Worm (Caenorhabditis elegans) whole organism, young adult: ENCODE data around the gene F54B11.9.
A peak's percentile ranks its signal among the peaks of the same experiment; 100 is the strongest.

ENCODE experiments used
- B0336.3 ChIP-seq: fragments of 200-800 bp; sonication (Bioruptor generic); IDR thresholded peaks from 2 replicates; pipeline ENCODE4 v1.3.6; 2022; ENCODE audit warnings: missing genetic modification characterization, missing compliant biosample characterization
- C17E4.6 ChIP-seq: fragments of 200-800 bp; sonication (Bioruptor generic); IDR thresholded peaks from 2 replicates; pipeline ENCODE4 v1.3.6; 2022; ENCODE audit warnings: missing genetic modification reagents, missing genetic modification characterization, missing compliant biosample characterization
- F23B12.7 ChIP-seq: sonication (generic microtip); optimal IDR thresholded peaks from 2 replicates; lab custom pipeline; 2017; ENCODE audit warnings: missing genetic modification characterization, mild to moderate bottlenecking, missing compliant biosample characterization, antibody characterized with exemption, moderate library complexity; ENCODE audit not compliant: insufficient read depth
- F33H1.4 ChIP-seq: fragments of 200-800 bp; sonication (Bioruptor generic); IDR thresholded peaks from 2 replicates; pipeline ENCODE4 v1.3.6; 2022; ENCODE audit warnings: missing genetic modification reagents, missing genetic modification characterization, missing compliant biosample characterization
- F37B4.10 ChIP-seq: fragments of 200-800 bp; sonication (Bioruptor generic); IDR thresholded peaks from 2 replicates; pipeline ENCODE4 v1.3.6; 2022; ENCODE audit warnings: missing genetic modification characterization, missing compliant biosample characterization
- F49E8.2 ChIP-seq: sonication (generic microtip); optimal IDR thresholded peaks from 3 replicates; lab custom pipeline; 2017; ENCODE audit warnings: missing genetic modification characterization, mild to moderate bottlenecking, missing compliant biosample characterization, antibody characterized with exemption, moderate library complexity; ENCODE audit not compliant: insufficient read depth
- F57A8.1 ChIP-seq: fragments of 200-800 bp; sonication (Bioruptor generic); optimal IDR thresholded peaks from 2 replicates; lab custom pipeline; 2018; ENCODE audit warnings: mild to moderate bottlenecking, missing genetic modification characterization, moderate library complexity, missing compliant biosample characterization
- aptf-3 ChIP-seq: fragments of 200-800 bp; sonication (Bioruptor generic); IDR thresholded peaks from 2 replicates; pipeline ENCODE4 v1.3.6; 2022; ENCODE audit warnings: missing genetic modification characterization, missing compliant biosample characterization
- atf-7 ChIP-seq: sonication (generic microtip); optimal IDR thresholded peaks from 2 replicates; lab custom pipeline; 2017; ENCODE audit warnings: mild to moderate bottlenecking, missing genetic modification characterization, missing compliant biosample characterization
- cebp-2 ChIP-seq: fragments of 200-800 bp; sonication (Bioruptor generic); IDR thresholded peaks from 2 replicates; pipeline ENCODE4 v1.3.6; 2022; ENCODE audit warnings: missing genetic modification characterization, missing compliant biosample characterization
- ceh-40 ChIP-seq: fragments of 200-800 bp; sonication (Bioruptor generic); IDR thresholded peaks from 2 replicates; pipeline ENCODE4 v1.3.6; 2022; ENCODE audit warnings: missing genetic modification characterization, missing compliant biosample characterization
- ceh-58 ChIP-seq: fragments of 200-800 bp; sonication (Bioruptor generic); IDR thresholded peaks from 2 replicates; pipeline ENCODE4 v1.3.6; 2022; ENCODE audit warnings: missing genetic modification characterization, missing compliant biosample characterization
- ceh-91 ChIP-seq: fragments of 200-800 bp; sonication (Bioruptor generic); IDR thresholded peaks from 2 replicates; pipeline ENCODE4 v1.3.6; 2022; ENCODE audit warnings: missing genetic modification reagents, missing genetic modification characterization, missing compliant biosample characterization
- chd-7 ChIP-seq: sonication (generic microtip); optimal IDR thresholded peaks from 2 replicates; lab custom pipeline; 2016; ENCODE audit warnings: mild to moderate bottlenecking, missing genetic modification characterization, moderate library complexity, missing compliant biosample characterization
- dpff-1 ChIP-seq: sonication (generic microtip); optimal IDR thresholded peaks from 2 replicates; lab custom pipeline; 2017; ENCODE audit warnings: mild to moderate bottlenecking, missing genetic modification characterization, missing compliant biosample characterization
- egl-18 ChIP-seq: fragments of 200-800 bp; sonication (Bioruptor generic); IDR thresholded peaks from 2 replicates; pipeline ENCODE4 v1.3.6; 2022; ENCODE audit warnings: missing genetic modification reagents, missing genetic modification characterization, missing compliant biosample characterization
- hlh-26 ChIP-seq: fragments of 200-800 bp; sonication (Bioruptor generic); conservative IDR thresholded peaks from 2 replicates; pipeline ENCODE4 v1.3.6; 2022; ENCODE audit warnings: missing genetic modification reagents, missing genetic modification characterization, missing compliant biosample characterization
- hmg-1.2 ChIP-seq: fragments of 200-800 bp; sonication (Bioruptor generic); IDR thresholded peaks from 2 replicates; pipeline ENCODE4 v1.3.6; 2022; ENCODE audit warnings: missing genetic modification reagents, missing genetic modification characterization, missing compliant biosample characterization
- hmg-20 ChIP-seq: fragments of 200-800 bp; sonication (Bioruptor generic); IDR thresholded peaks from 2 replicates; pipeline ENCODE4 v1.3.6; 2022; ENCODE audit warnings: missing genetic modification reagents, missing genetic modification characterization, missing compliant biosample characterization
- hrde-1 ChIP-seq: sonication (generic microtip); optimal IDR thresholded peaks from 2 replicates; lab custom pipeline; 2016; ENCODE audit warnings: missing genetic modification characterization, mild to moderate bottlenecking, missing compliant biosample characterization, moderate library complexity, missing genotype, missing genetic modification reagents, borderline replicate concordance
- lin-26 ChIP-seq: fragments of 200-800 bp; sonication (Bioruptor generic); IDR thresholded peaks from 2 replicates; pipeline ENCODE4 v1.3.6; 2022; ENCODE audit warnings: missing genetic modification reagents, missing genetic modification characterization, missing compliant biosample characterization
- lsy-27 ChIP-seq: sonication (generic microtip); optimal IDR thresholded peaks from 2 replicates; lab custom pipeline; 2017; ENCODE audit warnings: missing genetic modification characterization, mild to moderate bottlenecking, missing compliant biosample characterization, antibody characterized with exemption, missing genotype, borderline replicate concordance; ENCODE audit not compliant: insufficient read depth
- madf-10 ChIP-seq: sonication (generic microtip); optimal IDR thresholded peaks from 2 replicates; lab custom pipeline; 2016; ENCODE audit warnings: mild to moderate bottlenecking, missing genetic modification characterization, missing compliant biosample characterization
- mcd-1 ChIP-seq: fragments of 200-800 bp; sonication (Bioruptor generic); IDR thresholded peaks from 2 replicates; pipeline ENCODE4 v1.3.6; 2022; ENCODE audit warnings: missing genetic modification reagents, missing genetic modification characterization, missing compliant biosample characterization
- mes-4 ChIP-seq: sonication (generic microtip); optimal IDR thresholded peaks from 2 replicates; lab custom pipeline; 2016; ENCODE audit warnings: missing genotype, missing genetic modification characterization, missing compliant biosample characterization
- mxl-1 ChIP-seq: sonication (generic microtip); optimal IDR thresholded peaks from 2 replicates; lab custom pipeline; 2016; ENCODE audit warnings: missing genetic modification characterization, missing compliant biosample characterization
- nhr-80 ChIP-seq: sonication (generic microtip); optimal IDR thresholded peaks from 2 replicates; lab custom pipeline; 2016; ENCODE audit warnings: missing genetic modification characterization, missing compliant biosample characterization
- nhr-90 ChIP-seq: sonication (generic microtip); optimal IDR thresholded peaks from 2 replicates; lab custom pipeline; 2016; ENCODE audit warnings: missing genotype, mild to moderate bottlenecking, missing genetic modification characterization, missing compliant biosample characterization
- rcor-1 ChIP-seq: fragments of 200-800 bp; sonication (Bioruptor generic); IDR thresholded peaks from 2 replicates; pipeline ENCODE4 v1.3.6; 2022; ENCODE audit warnings: missing genetic modification reagents, missing genetic modification characterization, missing compliant biosample characterization
- snpc-1.3 ChIP-seq: sonication (generic microtip); optimal IDR thresholded peaks from 2 replicates; lab custom pipeline; 2017; ENCODE audit warnings: missing genetic modification characterization, mild to moderate bottlenecking, missing compliant biosample characterization, antibody characterized with exemption, moderate library complexity, missing genotype, missing genetic modification reagents; ENCODE audit not compliant: insufficient read depth
- snpc-3.4 ChIP-seq: sonication (generic microtip); optimal IDR thresholded peaks from 2 replicates; lab custom pipeline; 2017; ENCODE audit warnings: missing genetic modification characterization, mild to moderate bottlenecking, missing compliant biosample characterization, antibody characterized with exemption, moderate library complexity, missing genotype, missing genetic modification reagents
- somi-1 ChIP-seq: fragments of 200-800 bp; sonication (Bioruptor generic); optimal IDR thresholded peaks from 2 replicates; lab custom pipeline; 2018; ENCODE audit warnings: mild to moderate bottlenecking, missing genetic modification characterization, missing compliant biosample characterization
- tbp1 ChIP-seq: fragments of 200-800 bp; sonication (Bioruptor generic); optimal IDR thresholded peaks from 2 replicates; lab custom pipeline; 2018; ENCODE audit warnings: mild to moderate bottlenecking, missing genetic modification characterization, missing compliant biosample characterization
- tbx-9 ChIP-seq: sonication (generic microtip); optimal IDR thresholded peaks from 2 replicates; lab custom pipeline; 2016; ENCODE audit warnings: borderline replicate concordance, missing genetic modification characterization, inconsistent platforms, missing compliant biosample characterization
- tlf-1 ChIP-seq: fragments of 200-800 bp; sonication (Bioruptor generic); optimal IDR thresholded peaks from 2 replicates; lab custom pipeline; 2018; ENCODE audit warnings: mild to moderate bottlenecking, missing genetic modification characterization, missing compliant biosample characterization
- unc-130 ChIP-seq: sonication (generic microtip); optimal IDR thresholded peaks from 2 replicates; lab custom pipeline; 2016; ENCODE audit warnings: missing genetic modification reagents, missing genetic modification characterization, missing compliant biosample characterization
- zim-3 ChIP-seq: sonication (generic microtip); optimal IDR thresholded peaks from 2 replicates; lab custom pipeline; 2017; ENCODE audit warnings: mild to moderate bottlenecking, missing genetic modification characterization, moderate library complexity, missing compliant biosample characterization
- ztf-26 ChIP-seq: sonication (generic microtip); optimal IDR thresholded peaks from 2 replicates; lab custom pipeline; 2017; ENCODE audit warnings: missing genetic modification characterization, missing compliant biosample characterization

The F54B11.9 gene

ce11 chrX:13604946-13605617, at the start of gene F54B11.9:
Gene F54B11.9 (plus strand): TSS chrX:13605567.
- no peak for TF ChIP-seq snpc-3.4 (tag; lab: Kevin White, UChicago)
- no peak for TF ChIP-seq F23B12.7
- no peak for TF ChIP-seq hrde-1 (tag; lab: Kevin White, UChicago)
- TF ChIP-seq nhr-80 (tag; lab: Kevin White, UChicago): no peak
- no peak for TF ChIP-seq F33H1.4
- TF ChIP-seq chd-7 (tag; lab: Kevin White, UChicago): no peak
- no peak for TF ChIP-seq zim-3 (tag; lab: Kevin White, UChicago)
- no peak for TF ChIP-seq atf-7 (tag; lab: Kevin White, UChicago)
- TF ChIP-seq rcor-1 (GFP tag; lab: Robert Waterston, UW): no peak
- TF ChIP-seq unc-130: no peak
- TF ChIP-seq C17E4.6 (GFP tag; lab: Robert Waterston, UW): no peak
- TF ChIP-seq F49E8.2 (tag; lab: Kevin White, UChicago): no peak
- no peak for TF ChIP-seq ceh-58 (GFP tag; lab: Robert Waterston, UW)

ce11 chrX:13556066-13556465, 49.3 kb upstream of the F54B11.9 start, which contains the start of gene glb-20:
Gene glb-20 (minus strand): TSS chrX:13556166.
- no peak for TF ChIP-seq hlh-26
- TF ChIP-seq ceh-40: no peak
- no peak for TF ChIP-seq egl-18
- no peak for TF ChIP-seq mes-4
- TF ChIP-seq tbx-9: no peak
- TF ChIP-seq hrde-1 (tag; lab: Kevin White, UChicago): no peak
- TF ChIP-seq tbp1 (GFP tag; lab: Kevin White, UChicago): no peak
- TF ChIP-seq lin-26 (GFP tag; lab: Robert Waterston, UW): no peak
- no peak for TF ChIP-seq B0336.3
- TF ChIP-seq tlf-1 (GFP tag; lab: Kevin White, UChicago): no peak
- TF ChIP-seq dpff-1 (tag; lab: Kevin White, UChicago): no peak
- TF ChIP-seq snpc-3.4 (tag; lab: Kevin White, UChicago): no peak
- no peak for TF ChIP-seq madf-10
- no peak for TF ChIP-seq nhr-90 (tag; lab: Kevin White, UChicago)

DNA sequence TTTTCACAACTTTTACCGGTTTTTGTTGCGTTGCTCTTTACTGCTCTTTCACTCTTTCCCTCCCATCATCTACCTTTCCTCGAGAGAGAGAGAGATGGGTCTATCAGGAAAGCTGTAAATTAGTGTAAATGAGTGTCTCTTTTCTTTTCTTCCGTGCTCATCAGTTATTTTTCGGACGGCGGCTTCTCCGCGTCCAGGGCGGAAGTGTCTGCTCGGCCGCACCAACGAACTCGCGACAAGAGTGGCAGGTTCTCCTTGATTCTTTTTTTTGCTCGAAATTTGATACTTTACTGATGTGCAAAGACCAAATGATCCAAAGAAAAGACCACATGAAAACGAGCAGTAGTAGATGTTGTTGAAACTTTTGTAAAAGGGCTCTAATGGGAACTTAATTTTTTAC, 46.7 kb upstream of the F54B11.9 start:
- TF ChIP-seq F33H1.4 (no peak), somi-1 (GFP tag; lab: Kevin White, UChicago) (peak; percentile 7)

ce11 chrX:13561954-13562353, 43.4 kb upstream of the F54B11.9 start:
- no peak for TF ChIP-seq aptf-3 (GFP tag; lab: Robert Waterston, UW)
- TF ChIP-seq hmg-1.2 (GFP tag; lab: Robert Waterston, UW): no peak
- TF ChIP-seq F57A8.1 (GFP tag; lab: Kevin White, UChicago): no peak
- no peak for TF ChIP-seq F37B4.10 (GFP tag; lab: Robert Waterston, UW)
- TF ChIP-seq cebp-2: no peak
- TF ChIP-seq hmg-20: no peak
- no peak for TF ChIP-seq lsy-27 (tag; lab: Kevin White, UChicago)
- no peak for TF ChIP-seq ceh-91 (GFP tag; lab: Robert Waterston, UW)
- TF ChIP-seq ztf-26: no peak
- no peak for TF ChIP-seq mxl-1 (tag; lab: Kevin White, UChicago)
- TF ChIP-seq mes-4: no peak
- TF ChIP-seq snpc-1.3: no peak
- no peak for TF ChIP-seq mcd-1 (GFP tag; lab: Robert Waterston, UW)
